Worm (Caenorhabditis elegans) whole organism, mixed stage, embryonic: ENCODE measurements around the gene ctl-2.

Experiments
- blmp-1 ChIP-seq: fragments of 150-350 bp; optimal IDR thresholded peaks from 2 replicates; lab custom pipeline; 2014; ENCODE audit warnings: missing biosample characterization, missing genetic modification characterization
- ces-1 ChIP-seq: fragments of 150-350 bp; optimal IDR thresholded peaks from 2 replicates; lab custom pipeline; 2014; ENCODE audit warnings: missing biosample characterization, missing genetic modification reagents, missing genetic modification characterization
- elt-1 ChIP-seq: sonication (generic microtip); optimal IDR thresholded peaks from 2 replicates; lab custom pipeline; 2017; ENCODE audit warnings: missing genetic modification characterization, mild to moderate bottlenecking, missing compliant biosample characterization, antibody characterized with exemption, moderate library complexity, borderline replicate concordance; ENCODE audit not compliant: insufficient read depth
- elt-3 ChIP-seq: fragments of 150-350 bp; optimal IDR thresholded peaks from 2 replicates; lab custom pipeline; 2014; ENCODE audit warnings: missing biosample characterization, missing genetic modification characterization
- mls-2 ChIP-seq: sonication (generic microtip); optimal IDR thresholded peaks from 2 replicates; lab custom pipeline; 2016; ENCODE audit warnings: mild to moderate bottlenecking, missing genetic modification characterization, moderate library complexity, missing compliant biosample characterization
- nhr-237 ChIP-seq: fragments of 150-350 bp; optimal IDR thresholded peaks from 2 replicates; lab custom pipeline; 2014; ENCODE audit warnings: missing biosample characterization, missing genetic modification characterization
- nhr-28 ChIP-seq: fragments of 150-350 bp; optimal IDR thresholded peaks from 2 replicates; lab custom pipeline; 2014; ENCODE audit warnings: missing biosample characterization, missing genetic modification characterization
- nhr-76 ChIP-seq: sonication (generic microtip); optimal IDR thresholded peaks from 2 replicates; lab custom pipeline; 2017; ENCODE audit warnings: missing biosample characterization, missing genetic modification characterization
- pha-4 ChIP-seq: fragments of 150-350 bp; optimal IDR thresholded peaks from 2 replicates; lab custom pipeline; 2018; ENCODE audit warnings: missing biosample characterization, missing genetic modification reagents, missing genetic modification characterization
- unc-39 ChIP-seq: fragments of 150-350 bp; optimal IDR thresholded peaks from 2 replicates; lab custom pipeline; 2014; ENCODE audit warnings: missing biosample characterization, missing genetic modification characterization

DNA sequence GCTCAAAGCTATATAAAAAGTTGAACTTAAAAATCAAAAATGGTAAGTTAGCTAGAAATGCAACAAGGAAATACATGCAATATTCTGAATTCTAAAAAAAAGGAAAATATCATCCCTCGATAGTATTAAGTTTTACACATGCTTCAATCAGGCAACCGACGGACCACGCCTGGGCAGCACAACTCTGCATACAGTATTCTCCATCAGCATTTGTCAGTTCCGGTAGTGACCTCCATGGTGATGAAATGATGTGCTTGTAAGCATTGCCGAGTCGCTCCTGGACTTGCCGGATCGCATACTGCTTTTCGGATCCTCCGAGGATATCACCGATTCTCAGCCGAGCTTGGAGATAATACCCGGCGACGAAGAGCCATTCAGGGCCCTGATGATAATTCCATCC is 48.9 kb upstream of the ctl-2 start:
- no peak for TF ChIP-seq blmp-1
- TF ChIP-seq pha-4 (tag; lab: Kevin White, UChicago): no peak
- TF ChIP-seq nhr-28 (tag; lab: Kevin White, UChicago): no peak
- no peak for TF ChIP-seq nhr-76 (tag; lab: Kevin White, UChicago)
- no peak for TF ChIP-seq ces-1 (GFP tag; lab: Kevin White, UChicago)
- no peak for TF ChIP-seq mls-2
- TF ChIP-seq nhr-237 (tag; lab: Kevin White, UChicago): no peak
- TF ChIP-seq elt-1 (tag; lab: Kevin White, UChicago): no peak
- TF ChIP-seq elt-3 (tag; lab: Kevin White, UChicago): no peak
- TF ChIP-seq unc-39 (tag; lab: Kevin White, UChicago): no peak
